Worm (Caenorhabditis elegans) whole organism, mixed stage, embryonic: ENCODE data around the gene cut-2.

Experiments used
- blmp-1 ChIP-seq: fragments of 150-350 bp; optimal IDR thresholded peaks from 2 replicates; lab custom pipeline; 2014; ENCODE audit warnings: missing biosample characterization, missing genetic modification characterization
- ceh-43 ChIP-seq: fragments of 200-800 bp; sonication (Bioruptor generic); optimal IDR thresholded peaks from 2 replicates; lab custom pipeline; 2018; ENCODE audit warnings: mild to moderate bottlenecking, missing genetic modification characterization, moderate library complexity, missing compliant biosample characterization
- ces-1 ChIP-seq: fragments of 150-350 bp; optimal IDR thresholded peaks from 2 replicates; lab custom pipeline; 2014; ENCODE audit warnings: missing biosample characterization, missing genetic modification reagents, missing genetic modification characterization
- cnd-1 ChIP-seq: fragments of 200-800 bp; sonication (Bioruptor generic); optimal IDR thresholded peaks from 2 replicates; lab custom pipeline; 2018; ENCODE audit warnings: mild to moderate bottlenecking, missing genetic modification characterization, missing compliant biosample characterization
- elt-3 ChIP-seq: fragments of 150-350 bp; optimal IDR thresholded peaks from 2 replicates; lab custom pipeline; 2014; ENCODE audit warnings: missing biosample characterization, missing genetic modification characterization
- hlh-1 ChIP-seq: fragments of 150-350 bp; optimal IDR thresholded peaks from 2 replicates; lab custom pipeline; 2014; ENCODE audit warnings: missing biosample characterization, missing genetic modification reagents, missing genetic modification characterization
- lin-32 ChIP-seq: fragments of 200-800 bp; sonication (Bioruptor generic); optimal IDR thresholded peaks from 2 replicates; lab custom pipeline; 2018; ENCODE audit warnings: mild to moderate bottlenecking, missing genetic modification characterization, missing compliant biosample characterization
- lsy-2 ChIP-seq: fragments of 150-350 bp; optimal IDR thresholded peaks from 2 replicates; lab custom pipeline; 2014; ENCODE audit warnings: missing biosample characterization, missing genetic modification characterization
- mab-5 ChIP-seq: fragments of 150-350 bp; optimal IDR thresholded peaks from 2 replicates; lab custom pipeline; 2014; ENCODE audit warnings: missing biosample characterization, missing genetic modification characterization
- mep-1 ChIP-seq: fragments of 150-350 bp; optimal IDR thresholded peaks from 2 replicates; lab custom pipeline; 2017; ENCODE audit warnings: missing biosample characterization, missing genetic modification reagents, missing genetic modification characterization, inconsistent platforms
- mls-2 ChIP-seq: sonication (generic microtip); optimal IDR thresholded peaks from 2 replicates; lab custom pipeline; 2016; ENCODE audit warnings: mild to moderate bottlenecking, missing genetic modification characterization, moderate library complexity, missing compliant biosample characterization
- nhr-237 ChIP-seq: fragments of 150-350 bp; optimal IDR thresholded peaks from 2 replicates; lab custom pipeline; 2014; ENCODE audit warnings: missing biosample characterization, missing genetic modification characterization

cut-2 gene

ce11 chrV:13459323-13459722 lies 44.6 kb downstream of the cut-2 start, which contains the start of gene bath-39:
TSS of gene bath-39 (plus strand) at chrV:13459459.
- TF ChIP-seq ces-1 (peak; percentile 84), mls-2 (tag; lab: Kevin White, UChicago) (no peak), lsy-2 (tag; lab: Kevin White, UChicago) (peak; percentile 22), mep-1 (tag; lab: Kevin White, UChicago) (peak; percentile 45), lin-32 (GFP tag; lab: Kevin White, UChicago) (no peak), hlh-1 (tag; lab: Kevin White, UChicago) (no peak), blmp-1 (tag; lab: Kevin White, UChicago) (no peak)

ce11 chrV:13462974-13463373 lies 48.2 kb downstream of the cut-2 start, which contains the start of gene frm-10:
TSS of gene frm-10 (plus strand) at chrV:13463207.
- TF ChIP-seq cnd-1 (tag; lab: Kevin White, UChicago) (no peak), elt-3 (tag; lab: Kevin White, UChicago) (peak; percentile 56), mab-5 (no peak), lsy-2 (tag; lab: Kevin White, UChicago) (no peak), mep-1 (tag; lab: Kevin White, UChicago) (peak; percentile 4), nhr-237 (tag; lab: Kevin White, UChicago) (peak; percentile 49)

- no peak for TF ChIP-seq nhr-237 (tag; lab: Kevin White, UChicago)
- peak; percentile 16 for TF ChIP-seq ces-1
- no peak for TF ChIP-seq ceh-43 (GFP tag; lab: Kevin White, UChicago)
These were observed 49.4 kb downstream of the cut-2 start for ce11 chrV:13464123-13464522.
